Fruit fly (Drosophila melanogaster) whole organism, embryonic: ENCODE data around the gene CG10907.
A peak's percentile ranks its signal among the peaks of the same experiment; 100 is the strongest.

Experiments used
- BEAF-32 ChIP-seq: fragments of 200-800 bp; sonication (Bioruptor generic); optimal IDR thresholded peaks from 3 replicates; lab custom pipeline; 2017; ENCODE audit warnings: missing biosample characterization, missing genetic modification characterization, mild to moderate bottlenecking, moderate library complexity, missing genetic modification reagents
- Bdp1 ChIP-seq: fragments of 200-800 bp; sonication (Bioruptor generic); optimal IDR thresholded peaks from 3 replicates; lab custom pipeline; 2016; ENCODE audit warnings: missing biosample characterization, missing genetic modification characterization
- CG10321 ChIP-seq: fragments of 200-800 bp; sonication (Bioruptor generic); IDR thresholded peaks from 2 replicates; pipeline ENCODE4 v1.3.6; 2022; ENCODE audit warnings: missing biosample characterization, missing genetic modification characterization
- CG11504 ChIP-seq: fragments of 200-800 bp; sonication (Bioruptor generic); optimal IDR thresholded peaks from 3 replicates; lab custom pipeline; 2019; ENCODE audit warnings: missing biosample characterization, mild to moderate bottlenecking, missing genetic modification characterization, moderate library complexity
- CG12391 ChIP-seq: fragments of 200-800 bp; sonication (Bioruptor generic); optimal IDR thresholded peaks from 3 replicates; lab custom pipeline; 2018; ENCODE audit warnings: missing biosample characterization, mild to moderate bottlenecking, missing genetic modification characterization, moderate library complexity
- CG12659 ChIP-seq: fragments of 200-800 bp; sonication (Bioruptor generic); optimal IDR thresholded peaks from 3 replicates; lab custom pipeline; 2017; ENCODE audit warnings: mild to moderate bottlenecking, missing biosample characterization, missing genetic modification reagents, missing genetic modification characterization
- CG13624 ChIP-seq: fragments of 200-800 bp; sonication (Bioruptor generic); optimal IDR thresholded peaks from 2 replicates; lab custom pipeline; 2016; ENCODE audit warnings: missing biosample characterization, missing genetic modification characterization
- CG15514 ChIP-seq: fragments of 200-800 bp; sonication (Bioruptor generic); optimal IDR thresholded peaks from 3 replicates; lab custom pipeline; 2017; ENCODE audit warnings: missing biosample characterization, missing genetic modification characterization, mild to moderate bottlenecking, moderate library complexity, missing genetic modification reagents
- CG1647 ChIP-seq: fragments of 200-800 bp; sonication (Bioruptor generic); optimal IDR thresholded peaks from 3 replicates; lab custom pipeline; 2016; ENCODE audit warnings: missing biosample characterization, missing genetic modification characterization
- CG16815 ChIP-seq: fragments of 200-800 bp; sonication (Bioruptor generic); optimal IDR thresholded peaks from 3 replicates; lab custom pipeline; 2017; ENCODE audit warnings: missing biosample characterization, mild to moderate bottlenecking, missing genetic modification characterization
- CG17829 ChIP-seq: fragments of 200-800 bp; optimal IDR thresholded peaks from 2 replicates; lab custom pipeline; 2019; ENCODE audit warnings: missing biosample characterization, mild to moderate bottlenecking, missing genetic modification characterization, moderate library complexity
- CG31441 ChIP-seq: fragments of 200-800 bp; sonication (Bioruptor generic); IDR thresholded peaks from 2 replicates; pipeline ENCODE4 v1.3.6; 2022; ENCODE audit warnings: missing biosample characterization, missing genetic modification characterization
- CG3838 ChIP-seq: fragments of 200-800 bp; sonication (Bioruptor generic); optimal IDR thresholded peaks from 3 replicates; lab custom pipeline; 2016; ENCODE audit warnings: missing biosample characterization, missing genetic modification characterization
- CG6254 ChIP-seq: fragments of 200-800 bp; sonication (Bioruptor generic); optimal IDR thresholded peaks from 3 replicates; lab custom pipeline; 2017; ENCODE audit warnings: mild to moderate bottlenecking, missing biosample characterization, missing genetic modification reagents, missing genetic modification characterization
- CG9932 ChIP-seq: fragments of 200-800 bp; sonication (Bioruptor generic); IDR thresholded peaks from 2 replicates; pipeline ENCODE4 v1.3.6; 2022; ENCODE audit warnings: missing biosample characterization, missing genetic modification characterization
- CHES-1-like ChIP-seq: fragments of 200-800 bp; sonication (Bioruptor generic); optimal IDR thresholded peaks from 2 replicates; lab custom pipeline; 2016; ENCODE audit warnings: missing biosample characterization, missing genetic modification characterization
- CTCF ChIP-seq: fragments of 200-800 bp; sonication (Bioruptor generic); optimal IDR thresholded peaks from 2 replicates; lab custom pipeline; 2017; ENCODE audit warnings: missing biosample characterization, mild to moderate bottlenecking, missing genetic modification characterization, moderate library complexity
- CrebB ChIP-seq: fragments of 200-800 bp; sonication (Bioruptor generic); optimal IDR thresholded peaks from 3 replicates; lab custom pipeline; 2018; ENCODE audit warnings: missing biosample characterization, mild to moderate bottlenecking, missing genetic modification characterization
- Dll ChIP-seq: fragments of 200-800 bp; sonication (Bioruptor generic); IDR thresholded peaks from 4 replicates; pipeline ENCODE4 v1.3.6; 2022; ENCODE audit warnings: missing biosample characterization, missing genetic modification characterization; ENCODE audit not compliant: partially characterized antibody
- Dp ChIP-seq: fragments of 200-800 bp; sonication (Bioruptor generic); optimal IDR thresholded peaks from 2 replicates; lab custom pipeline; 2018; ENCODE audit warnings: missing biosample characterization, mild to moderate bottlenecking, missing genetic modification characterization, moderate library complexity
- HLH54F ChIP-seq: fragments of 200-800 bp; sonication (Bioruptor generic); optimal IDR thresholded peaks from 3 replicates; lab custom pipeline; 2016; ENCODE audit warnings: missing biosample characterization, missing genetic modification characterization
- HmgZ ChIP-seq: fragments of 200-800 bp; sonication (Bioruptor generic); optimal IDR thresholded peaks from 2 replicates; lab custom pipeline; 2018; ENCODE audit warnings: missing biosample characterization, mild to moderate bottlenecking, missing genetic modification characterization
- Hr78 ChIP-seq, 2 experiments: fragments of 200-800 bp in 1 of 2; fragments of >200 bp in 1 of 2; sonication (Bioruptor generic) in 1 of 2; optimal IDR thresholded peaks; 2 replicates each; lab custom pipeline; 2017 to 2019; ENCODE audit warnings: missing biosample characterization in 2 of 2, missing genetic modification characterization in 2 of 2, mild to moderate bottlenecking in 1 of 2, moderate library complexity in 1 of 2
- MBD-R2 ChIP-seq: fragments of 200-800 bp; sonication (Bioruptor generic); IDR thresholded peaks from 2 replicates; pipeline ENCODE4 v1.3.6; 2022; ENCODE audit warnings: missing biosample characterization, missing genetic modification characterization
- NC2β ChIP-seq: fragments of 200-800 bp; sonication (Bioruptor generic); optimal IDR thresholded peaks from 2 replicates; lab custom pipeline; 2016; ENCODE audit warnings: missing biosample characterization, missing genetic modification characterization
- Rx ChIP-seq: fragments of 200-800 bp; sonication (Bioruptor generic); IDR thresholded peaks from 2 replicates; pipeline ENCODE4 v1.3.6; 2022; ENCODE audit warnings: missing biosample characterization, missing genetic modification characterization
- Sry-δ ChIP-seq: fragments of 200-800 bp; sonication (Bioruptor generic); optimal IDR thresholded peaks from 2 replicates; lab custom pipeline; 2016; ENCODE audit warnings: missing biosample characterization, missing genetic modification characterization
- Xbp1 ChIP-seq: fragments of 200-800 bp; sonication (Bioruptor generic); optimal IDR thresholded peaks from 3 replicates; lab custom pipeline; 2016; ENCODE audit warnings: missing biosample characterization, mild to moderate bottlenecking, missing genetic modification characterization
- ap ChIP-seq: fragments of 200-800 bp; sonication (Bioruptor generic); IDR thresholded peaks from 2 replicates; pipeline ENCODE4 v1.3.6; 2022; ENCODE audit warnings: missing biosample characterization, missing genetic modification characterization
- ase ChIP-seq: fragments of 200-800 bp; sonication (Bioruptor generic); IDR thresholded peaks from 3 replicates; pipeline ENCODE4 v1.3.6; 2022; ENCODE audit warnings: missing biosample characterization, missing genetic modification characterization
- chinmo ChIP-seq: fragments of 200-800 bp; sonication (Bioruptor generic); IDR thresholded peaks from 4 replicates; pipeline ENCODE4 v1.3.6; 2022; ENCODE audit warnings: missing biosample characterization, missing genetic modification characterization; ENCODE audit not compliant: partially characterized antibody
- crp ChIP-seq, 2 experiments: fragments of 200-800 bp; sonication (Bioruptor generic); optimal IDR thresholded peaks; 2 replicates in 1 of 2; 3 replicates in 1 of 2; lab custom pipeline; 2017; ENCODE audit warnings: missing biosample characterization in 2 of 2, missing genetic modification characterization in 2 of 2, mild to moderate bottlenecking in 1 of 2, moderate library complexity in 1 of 2
- dan ChIP-seq: fragments of 200-800 bp; sonication (Bioruptor generic); IDR thresholded peaks from 2 replicates; pipeline ENCODE4 v1.3.6; 2022; ENCODE audit warnings: missing biosample characterization, missing genetic modification characterization
- dm ChIP-seq: fragments of 200-800 bp; sonication (Bioruptor generic); optimal IDR thresholded peaks from 3 replicates; lab custom pipeline; 2016; ENCODE audit warnings: missing biosample characterization, missing genetic modification characterization
- hbn ChIP-seq: fragments of 200-800 bp; sonication (Bioruptor generic); IDR thresholded peaks from 2 replicates; pipeline ENCODE4 v1.3.6; 2022; ENCODE audit warnings: missing biosample characterization, missing genetic modification characterization; ENCODE audit not compliant: partially characterized antibody
- kah ChIP-seq: fragments of 200-800 bp; sonication (Bioruptor generic); optimal IDR thresholded peaks from 2 replicates; lab custom pipeline; 2018; ENCODE audit warnings: missing biosample characterization, mild to moderate bottlenecking, missing genetic modification characterization
- maf-S ChIP-seq: fragments of 200-800 bp; sonication (Bioruptor generic); optimal IDR thresholded peaks from 2 replicates; lab custom pipeline; 2016; ENCODE audit warnings: missing biosample characterization, missing genetic modification characterization
- mld ChIP-seq: fragments of 200-800 bp; sonication (Bioruptor generic); IDR thresholded peaks from 3 replicates; pipeline ENCODE4 v1.3.6; 2022; ENCODE audit warnings: missing biosample characterization, missing genetic modification characterization; ENCODE audit not compliant: partially characterized antibody
- sens ChIP-seq: fragments of 200-800 bp; sonication (Bioruptor generic); peaks from one replicate; lab custom pipeline; 2016; ENCODE audit warnings: missing biosample characterization, missing genetic modification characterization
- shn ChIP-seq: fragments of 200-800 bp; sonication (Bioruptor generic); optimal IDR thresholded peaks from 3 replicates; lab custom pipeline; 2016; ENCODE audit warnings: missing biosample characterization, missing genetic modification characterization
- sug ChIP-seq: fragments of 200-800 bp; optimal IDR thresholded peaks from 2 replicates; lab custom pipeline; 2019; ENCODE audit warnings: missing biosample characterization, mild to moderate bottlenecking, missing genetic modification characterization, moderate library complexity
- zen ChIP-seq: fragments of 200-800 bp; sonication (Bioruptor generic); optimal IDR thresholded peaks from 3 replicates; lab custom pipeline; 2018; ENCODE audit warnings: missing biosample characterization, mild to moderate bottlenecking, missing genetic modification characterization, moderate library complexity

Gene CG10907

DNA sequence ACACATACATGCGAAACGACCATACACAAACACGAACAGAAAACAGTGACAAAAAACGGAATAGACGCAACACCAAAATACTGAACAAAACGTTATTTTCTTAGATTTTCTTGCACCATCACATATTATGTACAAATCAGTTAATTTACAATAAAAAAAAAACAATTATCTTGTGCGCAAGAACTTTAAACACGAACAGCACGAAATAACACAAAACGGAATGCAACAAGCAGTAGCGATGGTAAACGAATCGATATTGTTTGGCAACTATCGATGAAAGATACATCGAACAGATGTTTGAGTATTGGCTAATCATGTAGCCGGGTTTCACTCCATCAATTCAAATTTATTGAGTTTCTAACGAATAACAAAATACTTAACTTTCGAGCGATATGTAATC lies 3.5 kb upstream of the CG10907 start, which contains the start of gene Pi3K68D (continued):
- TF ChIP-seq CG10321 (GFP tag; lab: Robert Waterston, UW), result no peak
- no peak for TF ChIP-seq kah (GFP tag; lab: Kevin White, UChicago)
- TF ChIP-seq CHES-1-like (GFP tag; lab: Kevin White, UChicago), result peak; percentile 43
- TF ChIP-seq Xbp1 (GFP tag; lab: Kevin White, UChicago), result peak; percentile 23
- TF ChIP-seq sens, result peak; percentile 70
- peak; percentile 6 for TF ChIP-seq shn
- TF ChIP-seq BEAF-32, result peak; percentile 97
- peak; percentile 84 for TF ChIP-seq CG15514
- TF ChIP-seq Dll (GFP tag; lab: Robert Waterston, UW), result peak; percentile 89
- no peak for TF ChIP-seq Hr78 (GFP tag; optimal IDR thresholded peaks at IDR 0.05; lab: Kevin White, UChicago)
- TF ChIP-seq CG12659 (GFP tag; lab: Kevin White, UChicago), result peak; percentile 76
- TF ChIP-seq chinmo, result peak; percentile 99
- no peak for TF ChIP-seq CG31441 (GFP tag; lab: Robert Waterston, UW)
- TF ChIP-seq CG1647 (GFP tag; lab: Kevin White, UChicago), result peak; percentile 13
- peak; percentile 80 for TF ChIP-seq HmgZ
- TF ChIP-seq ap (GFP tag; lab: Robert Waterston, UW), result no peak
- TF ChIP-seq mld (GFP tag; lab: Robert Waterston, UW), result peak; percentile 76; the same call in 2 of the 3 replicates
- no peak for TF ChIP-seq dm (GFP tag; lab: Kevin White, UChicago)
- no peak for TF ChIP-seq CG16815 (GFP tag; lab: Kevin White, UChicago)
- peak; percentile 37 for TF ChIP-seq CG12391 (tag; lab: Kevin White, UChicago)
- TF ChIP-seq crp (GFP tag; optimal IDR thresholded peaks at IDR 0.05; lab: Kevin White, UChicago), result peak in 1 of 2 experiments; percentile 65
- peak; percentile 66 for TF ChIP-seq CG17829 (tag; lab: Kevin White, UChicago)
- TF ChIP-seq HLH54F (GFP tag; lab: Kevin White, UChicago), result peak; percentile 20
- peak; percentile 99 for TF ChIP-seq Sry-δ
- no peak for TF ChIP-seq sug (tag; lab: Kevin White, UChicago)
- TF ChIP-seq Bdp1 (GFP tag; lab: Kevin White, UChicago), result no peak
- peak; percentile 33 for TF ChIP-seq zen (tag; lab: Kevin White, UChicago)
- no peak for TF ChIP-seq ase (GFP tag; lab: Robert Waterston, UW)
- peak; percentile 89 for TF ChIP-seq hbn
- peak; percentile 10 for TF ChIP-seq CrebB (tag; lab: Kevin White, UChicago)
- no peak for TF ChIP-seq dan
- peak; percentile 43; the same call in 1 of the 2 replicates for TF ChIP-seq CG9932 (GFP tag; lab: Robert Waterston, UW)
- peak; percentile 63 for TF ChIP-seq MBD-R2 (GFP tag; lab: Robert Waterston, UW)
- peak; percentile 50 for TF ChIP-seq CG3838
- peak; percentile 77 for TF ChIP-seq Dp
- peak; percentile 52 for TF ChIP-seq CG13624 (GFP tag; lab: Kevin White, UChicago)
- peak; percentile 48 for TF ChIP-seq CG11504 (tag; lab: Kevin White, UChicago)
- TF ChIP-seq maf-S (GFP tag; lab: Kevin White, UChicago), result no peak
- peak; percentile 70 for TF ChIP-seq CTCF (GFP tag; lab: Kevin White, UChicago)
- no peak for TF ChIP-seq CG6254 (GFP tag; lab: Kevin White, UChicago)
- TF ChIP-seq Rx (GFP tag; lab: Robert Waterston, UW), result no peak
- TF ChIP-seq NC2β (GFP tag; lab: Kevin White, UChicago), result no peak
